Fruit fly (Drosophila melanogaster) whole organism, embryonic: ENCODE data around the gene CG14253.

ENCODE experiments used
- Ada2b ChIP-seq: fragments of 200-800 bp; sonication (Bioruptor generic); IDR thresholded peaks from 2 replicates; pipeline ENCODE4 v1.3.6; 2022; ENCODE audit warnings: missing biosample characterization, missing genetic modification characterization
- Atf-2 ChIP-seq: fragments of 200-800 bp; sonication (Bioruptor generic); optimal IDR thresholded peaks from 2 replicates; lab custom pipeline; 2016; ENCODE audit warnings: missing biosample characterization, missing genetic modification characterization
- Bteb2 ChIP-seq: fragments of 200-800 bp; sonication (Bioruptor generic); optimal IDR thresholded peaks from 2 replicates; lab custom pipeline; 2016; ENCODE audit warnings: missing biosample characterization, missing genetic modification characterization
- CG10462 ChIP-seq: fragments of 200-800 bp; sonication (Bioruptor generic); optimal IDR thresholded peaks from 2 replicates; lab custom pipeline; 2016; ENCODE audit warnings: missing biosample characterization, missing genetic modification characterization
- CG11456 ChIP-seq: fragments of 200-800 bp; sonication (Bioruptor generic); IDR thresholded peaks from 3 replicates; pipeline ENCODE4 v1.3.6; 2022; ENCODE audit warnings: missing biosample characterization, missing genetic modification characterization
- CG12391 ChIP-seq: fragments of 200-800 bp; sonication (Bioruptor generic); optimal IDR thresholded peaks from 3 replicates; lab custom pipeline; 2018; ENCODE audit warnings: missing biosample characterization, mild to moderate bottlenecking, missing genetic modification characterization, moderate library complexity
- CG13287 ChIP-seq: fragments of 200-800 bp; sonication (Bioruptor generic); IDR thresholded peaks from 2 replicates; pipeline ENCODE4 v1.3.6; 2022; ENCODE audit warnings: missing biosample characterization, missing genetic modification characterization; ENCODE audit not compliant: partially characterized antibody
- CG18011 ChIP-seq: fragments of 200-800 bp; sonication (Bioruptor generic); optimal IDR thresholded peaks from 2 replicates; lab custom pipeline; 2017; ENCODE audit warnings: missing biosample characterization, missing genetic modification characterization, mild to moderate bottlenecking, moderate library complexity, missing genotype
- CG2875 ChIP-seq: fragments of 200-800 bp; sonication (Bioruptor generic); optimal IDR thresholded peaks from 2 replicates; lab custom pipeline; 2017; ENCODE audit warnings: missing biosample characterization, mild to moderate bottlenecking, missing genetic modification characterization, missing genetic modification reagents
- CG32532 ChIP-seq: fragments of 200-800 bp; sonication (Bioruptor generic); IDR thresholded peaks from 2 replicates; pipeline ENCODE4 v1.3.6; 2022; ENCODE audit warnings: missing biosample characterization, missing genetic modification characterization
- CG3847 ChIP-seq: fragments of 200-800 bp; sonication (Bioruptor generic); IDR thresholded peaks from 2 replicates; pipeline ENCODE4 v1.3.6; 2022; ENCODE audit warnings: missing biosample characterization, missing genetic modification characterization
- CG4360 ChIP-seq: fragments of 200-800 bp; sonication (Bioruptor generic); IDR thresholded peaks from 2 replicates; pipeline ENCODE4 v1.3.6; 2022; ENCODE audit warnings: missing biosample characterization, missing genetic modification characterization
- CG4424 ChIP-seq: fragments of 200-800 bp; sonication (Bioruptor generic); optimal IDR thresholded peaks from 3 replicates; lab custom pipeline; 2016; ENCODE audit warnings: missing biosample characterization, missing genetic modification characterization
- CG4854 ChIP-seq: fragments of 200-800 bp; sonication (Bioruptor generic); optimal IDR thresholded peaks from 2 replicates; lab custom pipeline; 2016; ENCODE audit warnings: missing biosample characterization, missing genetic modification characterization, inconsistent platforms
- CG5180 ChIP-seq: fragments of 200-800 bp; sonication (Bioruptor generic); optimal IDR thresholded peaks from 3 replicates; lab custom pipeline; 2017; ENCODE audit warnings: missing biosample characterization, missing genetic modification characterization, mild to moderate bottlenecking, moderate library complexity, missing genetic modification reagents
- CG7271 ChIP-seq: fragments of 200-800 bp; sonication (Bioruptor generic); optimal IDR thresholded peaks from 2 replicates; lab custom pipeline; 2018; ENCODE audit warnings: missing biosample characterization, mild to moderate bottlenecking, missing genetic modification characterization, moderate library complexity
- CG8388 ChIP-seq: fragments of 200-800 bp; sonication (Bioruptor generic); optimal IDR thresholded peaks from 2 replicates; lab custom pipeline; 2019; ENCODE audit warnings: missing biosample characterization, mild to moderate bottlenecking, missing genetic modification characterization, moderate library complexity
- CG9215 ChIP-seq: fragments of 200-800 bp; sonication (Bioruptor generic); IDR thresholded peaks from 2 replicates; pipeline ENCODE4 v1.3.6; 2022; ENCODE audit warnings: missing biosample characterization, missing genetic modification characterization
- CG9609 ChIP-seq: fragments of 200-800 bp; sonication (Bioruptor generic); optimal IDR thresholded peaks from 3 replicates; lab custom pipeline; 2016; ENCODE audit warnings: missing biosample characterization, missing genetic modification characterization
- CG9932 ChIP-seq: fragments of 200-800 bp; sonication (Bioruptor generic); IDR thresholded peaks from 2 replicates; pipeline ENCODE4 v1.3.6; 2022; ENCODE audit warnings: missing biosample characterization, missing genetic modification characterization
- D19A ChIP-seq: fragments of 200-800 bp; optimal IDR thresholded peaks from 3 replicates; lab custom pipeline; 2019; ENCODE audit warnings: missing biosample characterization, mild to moderate bottlenecking, missing genetic modification characterization, moderate library complexity
- Drgx ChIP-seq: fragments of 200-800 bp; sonication (Bioruptor generic); IDR thresholded peaks from 2 replicates; pipeline ENCODE4 v1.3.6; 2022; ENCODE audit warnings: missing biosample characterization, missing genetic modification characterization
- Ets97D ChIP-seq: fragments of 200-800 bp; sonication (Bioruptor generic); optimal IDR thresholded peaks from 3 replicates; lab custom pipeline; 2016; ENCODE audit warnings: missing biosample characterization, missing genetic modification characterization
- Gug ChIP-seq: fragments of 200-800 bp; sonication (Bioruptor generic); IDR thresholded peaks from 4 replicates; pipeline ENCODE4 v1.3.6; 2022; ENCODE audit warnings: missing biosample characterization, missing genetic modification characterization
- H2.0 ChIP-seq: fragments of 200-800 bp; sonication (Bioruptor generic); IDR thresholded peaks from 2 replicates; pipeline ENCODE4 v1.3.6; 2022; ENCODE audit warnings: missing biosample characterization, missing genetic modification characterization
- Hand ChIP-seq: fragments of 200-800 bp; sonication (Bioruptor generic); optimal IDR thresholded peaks from 2 replicates; lab custom pipeline; 2017; ENCODE audit warnings: mild to moderate bottlenecking, missing biosample characterization, missing genetic modification reagents, missing genetic modification characterization
- HmgZ ChIP-seq: fragments of 200-800 bp; sonication (Bioruptor generic); optimal IDR thresholded peaks from 2 replicates; lab custom pipeline; 2018; ENCODE audit warnings: missing biosample characterization, mild to moderate bottlenecking, missing genetic modification characterization
- Hsf ChIP-seq: fragments of 200-800 bp; sonication (Bioruptor generic); optimal IDR thresholded peaks from 3 replicates; lab custom pipeline; 2016; ENCODE audit warnings: missing biosample characterization, missing genetic modification characterization
- Neu2 ChIP-seq: fragments of 200-800 bp; sonication (Bioruptor generic); optimal IDR thresholded peaks from 3 replicates; lab custom pipeline; 2016; ENCODE audit warnings: missing biosample characterization, missing genetic modification characterization, borderline replicate concordance
- Oli ChIP-seq: fragments of 200-800 bp; sonication (Bioruptor generic); optimal IDR thresholded peaks from 2 replicates; lab custom pipeline; 2018; ENCODE audit warnings: missing biosample characterization, mild to moderate bottlenecking, missing genetic modification characterization, moderate library complexity
- Pdp1 ChIP-seq, 2 experiments: fragments of 200-800 bp; sonication (Bioruptor generic); optimal IDR thresholded peaks; 3 replicates each; lab custom pipeline; 2016; ENCODE audit warnings: missing biosample characterization in 2 of 2, missing genetic modification characterization in 2 of 2, mild to moderate bottlenecking in 1 of 2, moderate library complexity in 1 of 2
- Six4 ChIP-seq: fragments of 200-800 bp; sonication (Bioruptor generic); optimal IDR thresholded peaks from 2 replicates; lab custom pipeline; 2016; ENCODE audit warnings: missing biosample characterization, missing genetic modification characterization
- Usf ChIP-seq: fragments of 200-800 bp; sonication (Bioruptor generic); optimal IDR thresholded peaks from 2 replicates; lab custom pipeline; 2017; ENCODE audit warnings: missing genotype, missing biosample characterization, missing genetic modification characterization
- cato ChIP-seq: fragments of 200-800 bp; sonication (Bioruptor generic); optimal IDR thresholded peaks from 2 replicates; lab custom pipeline; 2016; ENCODE audit warnings: missing biosample characterization, missing genetic modification characterization, borderline replicate concordance
- chn ChIP-seq: fragments of 200-800 bp; sonication (Bioruptor generic); optimal IDR thresholded peaks from 2 replicates; lab custom pipeline; 2016; ENCODE audit warnings: missing biosample characterization, missing genetic modification characterization
- dpn ChIP-seq, 2 experiments: fragments of 200-800 bp; sonication (Bioruptor generic); optimal IDR thresholded peaks; 3 replicates each; lab custom pipeline; 2016; ENCODE audit warnings: missing biosample characterization in 2 of 2, missing genetic modification characterization in 2 of 2
- en ChIP-seq: fragments of 200-800 bp; sonication (Bioruptor generic); optimal IDR thresholded peaks from 2 replicates; lab custom pipeline; 2016; ENCODE audit warnings: missing biosample characterization, missing genetic modification characterization
- exex ChIP-seq: fragments of 200-800 bp; sonication (Bioruptor generic); optimal IDR thresholded peaks from 4 replicates; lab custom pipeline; 2018; ENCODE audit warnings: missing biosample characterization, mild to moderate bottlenecking, missing genetic modification characterization, moderate library complexity
- eyg ChIP-seq: fragments of 200-800 bp; sonication (Bioruptor generic); optimal IDR thresholded peaks from 3 replicates; lab custom pipeline; 2016; ENCODE audit warnings: missing biosample characterization, missing genetic modification characterization
- fd64A ChIP-seq: fragments of 200-800 bp; sonication (Bioruptor generic); optimal IDR thresholded peaks from 3 replicates; lab custom pipeline; 2018; ENCODE audit warnings: missing biosample characterization, mild to moderate bottlenecking, missing genetic modification characterization
- h ChIP-seq: fragments of >200 bp; optimal IDR thresholded peaks from 2 replicates; lab custom pipeline; 2017
- inv ChIP-seq: fragments of 200-800 bp; sonication (Bioruptor generic); IDR thresholded peaks from 2 replicates; pipeline ENCODE4 v1.3.6; 2022; ENCODE audit warnings: missing biosample characterization, missing genetic modification characterization; ENCODE audit not compliant: partially characterized antibody
- ranshi ChIP-seq: fragments of 200-800 bp; sonication (Bioruptor generic); IDR thresholded peaks from 2 replicates; pipeline ENCODE4 v1.3.6; 2022; ENCODE audit warnings: missing biosample characterization, missing genetic modification characterization
- rib ChIP-seq: fragments of 200-800 bp; sonication (Bioruptor generic); IDR thresholded peaks from 2 replicates; pipeline ENCODE4 v1.3.6; 2022; ENCODE audit warnings: missing biosample characterization, missing genetic modification characterization
- sim ChIP-seq: fragments of 200-800 bp; sonication (Bioruptor generic); IDR thresholded peaks from 2 replicates; pipeline ENCODE4 v1.3.6; 2022; ENCODE audit warnings: missing biosample characterization, missing genetic modification characterization
- slou ChIP-seq: fragments of 200-800 bp; sonication (Bioruptor generic); optimal IDR thresholded peaks from 3 replicates; lab custom pipeline; 2016; ENCODE audit warnings: missing biosample characterization, missing genetic modification characterization
- sob ChIP-seq: fragments of 200-800 bp; sonication (Bioruptor generic); IDR thresholded peaks from 2 replicates; pipeline ENCODE4 v1.3.6; 2022; ENCODE audit warnings: missing biosample characterization, missing genetic modification characterization
- ssp ChIP-seq: fragments of 200-800 bp; sonication (Bioruptor generic); IDR thresholded peaks from 2 replicates; pipeline ENCODE4 v1.3.6; 2022; ENCODE audit warnings: missing biosample characterization, missing genetic modification characterization
- sug ChIP-seq: fragments of 200-800 bp; optimal IDR thresholded peaks from 2 replicates; lab custom pipeline; 2019; ENCODE audit warnings: missing biosample characterization, mild to moderate bottlenecking, missing genetic modification characterization, moderate library complexity
- tna ChIP-seq: fragments of 200-800 bp; sonication (Bioruptor generic); IDR thresholded peaks from 2 replicates; pipeline ENCODE4 v1.3.6; 2022; ENCODE audit warnings: missing biosample characterization, missing genetic modification characterization; ENCODE audit not compliant: partially characterized antibody
- trh ChIP-seq: fragments of 200-800 bp; sonication (Bioruptor generic); optimal IDR thresholded peaks from 2 replicates; lab custom pipeline; 2016; ENCODE audit warnings: missing biosample characterization, missing genetic modification characterization

CG14253 gene

dm6 chr3R:26988412-26988981 lies 10.2 kb downstream of the CG14253 start, which contains the start of gene CG31075 (continued):
- TF ChIP-seq CG5180 (GFP tag; lab: Kevin White, UChicago), result no peak
- TF ChIP-seq CG12391 (tag; lab: Kevin White, UChicago), result peak; percentile 41
- peak; percentile 16 for TF ChIP-seq slou
- peak in 1 of 2 experiments; percentile 30 for TF ChIP-seq dpn (GFP tag; optimal IDR thresholded peaks at IDR 0.05; lab: Kevin White, UChicago)
- peak; percentile 44 for TF ChIP-seq D19A (tag; lab: Kevin White, UChicago)
- TF ChIP-seq CG32532 (GFP tag; lab: Robert Waterston, UW), result peak; percentile 83
- TF ChIP-seq CG9932 (GFP tag; lab: Robert Waterston, UW), result peak; percentile 86
- TF ChIP-seq Drgx (GFP tag; lab: Robert Waterston, UW), result peak; percentile 90
- peak; percentile 10 for TF ChIP-seq CG4854 (GFP tag; lab: Kevin White, UChicago)
- TF ChIP-seq Ets97D (GFP tag; lab: Kevin White, UChicago), result peak; percentile 26
- no peak for TF ChIP-seq CG9609 (GFP tag; lab: Kevin White, UChicago)
- no peak for TF ChIP-seq rib
- TF ChIP-seq CG10462, result no peak
- TF ChIP-seq Hsf, result no peak
- TF ChIP-seq chn (GFP tag; lab: Kevin White, UChicago), result no peak
- no peak for TF ChIP-seq h (lab: Kevin White, UChicago)
- peak; percentile 36 for TF ChIP-seq exex
- no peak for TF ChIP-seq sim (GFP tag; lab: Robert Waterston, UW)
- no peak for TF ChIP-seq trh (GFP tag; lab: Kevin White, UChicago)
- peak; percentile 84 for TF ChIP-seq ranshi (GFP tag; lab: Robert Waterston, UW)
- no peak for TF ChIP-seq Neu2 (GFP tag; lab: Kevin White, UChicago)
- TF ChIP-seq Bteb2 (GFP tag; lab: Kevin White, UChicago), result no peak
- TF ChIP-seq Pdp1 (GFP tag; optimal IDR thresholded peaks at IDR 0.05; lab: Kevin White, UChicago), result peak in 1 of 2 experiments; percentile 2
- peak; percentile 3 for TF ChIP-seq Usf (GFP tag; lab: Kevin White, UChicago)
- no peak for TF ChIP-seq Oli (tag; lab: Kevin White, UChicago)
- TF ChIP-seq en (GFP tag; lab: Kevin White, UChicago), result no peak
- no peak for TF ChIP-seq eyg (GFP tag; lab: Kevin White, UChicago)
- peak; percentile 28; the same call in 2 of the 4 replicates for TF ChIP-seq Gug (GFP tag; lab: Robert Waterston, UW)
- TF ChIP-seq Atf-2 (GFP tag; lab: Kevin White, UChicago), result no peak
- no peak; the same call in 1 of the 2 replicates for TF ChIP-seq tna
- peak; percentile 64 for TF ChIP-seq sug (tag; lab: Kevin White, UChicago)
- no peak for TF ChIP-seq cato (GFP tag; lab: Kevin White, UChicago)
- TF ChIP-seq inv (GFP tag; lab: Robert Waterston, UW), result no peak
- TF ChIP-seq sob (GFP tag; lab: Robert Waterston, UW), result peak; percentile 50; the same call in 1 of the 2 replicates
- no peak for TF ChIP-seq Six4
- TF ChIP-seq Hand (GFP tag; lab: Kevin White, UChicago), result no peak
- no peak for TF ChIP-seq CG4360
- TF ChIP-seq fd64A (GFP tag; lab: Kevin White, UChicago), result no peak
- TF ChIP-seq CG8388 (GFP tag; lab: Kevin White, UChicago), result no peak
- peak; percentile 86 for TF ChIP-seq Ada2b (GFP tag; lab: Robert Waterston, UW)
- TF ChIP-seq H2.0 (GFP tag; lab: Robert Waterston, UW), result peak; percentile 59; the same call in 1 of the 2 replicates
- peak; percentile 22 for TF ChIP-seq HmgZ (tag; lab: Kevin White, UChicago)
- TF ChIP-seq CG2875 (GFP tag; lab: Kevin White, UChicago), result no peak
- TF ChIP-seq CG7271 (tag; lab: Kevin White, UChicago), result no peak
- TF ChIP-seq ssp, result no peak
- peak; percentile 55 for TF ChIP-seq CG9215
- TF ChIP-seq CG3847 (GFP tag; lab: Robert Waterston, UW), result peak; percentile 59
- peak; percentile 28 for TF ChIP-seq CG4424 (GFP tag; lab: Kevin White, UChicago)
- no peak; the same call in 1 of the 2 replicates for TF ChIP-seq CG13287
- 0 out of 3 replicates have a peak, but pooled peaks have one; percentile 23 for TF ChIP-seq CG11456
- no peak for TF ChIP-seq CG18011
